Fruit fly (Drosophila melanogaster) S2 (cell line): ENCODE results near the gene Rab9D.

Experiments
- CG8478 ChIP-seq: fragments of >200 bp; optimal IDR thresholded peaks from 2 replicates; lab custom pipeline; 2018
- CTCF ChIP-seq, 2 experiments: fragments of >200 bp; optimal IDR thresholded peaks; 2 replicates each; lab custom pipeline; 2018

Rab9D gene

dm6 chrX:10588789-10589188 lies at the start of gene Rab9D:
TSS of gene Rab9D (plus strand) at chrX:10589089.
- TF ChIP-seq CTCF (optimal IDR thresholded peaks at IDR 0.05; lab: Kevin White, UChicago): no peak
- TF ChIP-seq CG8478 (lab: Kevin White, UChicago): no peak

dm6 chrX:10540463-10540862 lies 48.4 kb upstream of the Rab9D start:
- TF ChIP-seq CG8478 (lab: Kevin White, UChicago) (no peak), CTCF (optimal IDR thresholded peaks at IDR 0.05; lab: Kevin White, UChicago) (no peak)

- no peak for TF ChIP-seq CTCF (optimal IDR thresholded peaks at IDR 0.05; lab: Kevin White, UChicago)
- TF ChIP-seq CG8478 (lab: Kevin White, UChicago): no peak
Measured at dm6 chrX:10543303-10543702, 45.6 kb upstream of the Rab9D start.

DNA sequence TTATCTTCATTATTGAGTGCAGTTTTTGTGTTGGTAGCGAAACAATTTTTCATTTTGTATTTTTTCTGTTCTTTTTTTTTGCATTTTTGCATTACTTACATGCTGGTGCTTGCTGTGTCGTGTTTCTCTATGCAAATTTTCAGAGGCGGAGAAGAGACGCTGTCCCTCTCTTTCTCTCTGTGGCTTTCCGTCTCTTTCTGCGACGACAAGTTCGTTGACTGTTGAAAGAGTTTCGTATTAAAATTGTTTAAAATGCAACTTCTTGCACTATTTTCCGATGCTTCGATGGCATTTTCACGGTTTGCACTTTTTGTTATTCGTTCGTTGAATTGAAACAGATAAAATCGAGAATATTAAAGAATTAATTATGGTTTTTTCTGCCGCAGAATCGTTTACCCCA lies 44.6 kb upstream of the Rab9D start:
- no peak for TF ChIP-seq CTCF (optimal IDR thresholded peaks at IDR 0.05; lab: Kevin White, UChicago)
- no peak for TF ChIP-seq CG8478 (lab: Kevin White, UChicago)

DNA sequence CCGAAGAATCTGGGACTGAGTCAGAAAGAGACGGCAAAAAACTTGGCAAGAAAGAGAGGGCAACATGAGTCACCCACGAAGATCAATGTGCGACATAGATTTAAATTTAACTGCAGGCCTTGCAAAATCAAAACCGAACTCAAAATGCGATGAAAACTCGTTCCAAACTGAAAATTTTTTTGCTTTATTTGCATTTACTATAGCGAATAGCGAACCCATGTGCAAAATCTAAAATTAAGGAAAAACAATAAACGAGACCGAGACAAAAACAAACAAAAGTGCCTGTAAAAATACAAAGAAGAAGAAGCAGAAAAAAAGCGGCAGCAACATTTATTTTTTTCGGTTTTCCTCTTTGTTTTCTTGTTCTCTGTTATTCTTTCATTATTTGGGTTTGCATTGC lies 42.9 kb upstream of the Rab9D start:
- TF ChIP-seq CG8478 (lab: Kevin White, UChicago) (no peak), CTCF (optimal IDR thresholded peaks at IDR 0.05; lab: Kevin White, UChicago) (no peak)

DNA sequence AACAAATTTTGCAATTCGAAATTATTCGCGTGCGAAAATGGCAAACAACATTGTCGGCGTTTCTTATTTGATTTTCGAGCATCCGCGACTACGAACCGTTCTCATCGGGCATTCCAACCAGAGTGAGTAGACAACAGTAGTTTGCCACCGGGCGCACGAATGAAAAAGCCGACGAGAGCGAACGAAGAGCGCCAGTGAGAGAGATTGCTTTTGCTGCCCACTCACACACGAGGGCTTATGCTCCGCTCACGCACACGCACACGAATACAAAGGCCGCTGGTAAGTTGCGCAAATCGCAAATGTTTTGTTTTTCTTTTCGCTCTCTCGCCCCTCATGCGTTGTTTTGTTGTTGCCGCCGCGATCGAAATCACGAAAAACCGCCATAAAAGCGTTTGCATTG lies 42.3 kb upstream of the Rab9D start:
- TF ChIP-seq CG8478 (lab: Kevin White, UChicago) (peak; percentile 70), CTCF (optimal IDR thresholded peaks at IDR 0.05; lab: Kevin White, UChicago) (no peak)

- TF ChIP-seq CTCF (optimal IDR thresholded peaks at IDR 0.05; lab: Kevin White, UChicago): no peak
- TF ChIP-seq CG8478 (lab: Kevin White, UChicago): no peak
Measured at dm6 chrX:10547070-10547856, 41.6 kb upstream of the Rab9D start.

dm6 chrX:10547857-10548135 lies 41.1 kb upstream of the Rab9D start:
- TF ChIP-seq CTCF (optimal IDR thresholded peaks at IDR 0.05; lab: Kevin White, UChicago) (no peak), CG8478 (lab: Kevin White, UChicago) (no peak)

DNA sequence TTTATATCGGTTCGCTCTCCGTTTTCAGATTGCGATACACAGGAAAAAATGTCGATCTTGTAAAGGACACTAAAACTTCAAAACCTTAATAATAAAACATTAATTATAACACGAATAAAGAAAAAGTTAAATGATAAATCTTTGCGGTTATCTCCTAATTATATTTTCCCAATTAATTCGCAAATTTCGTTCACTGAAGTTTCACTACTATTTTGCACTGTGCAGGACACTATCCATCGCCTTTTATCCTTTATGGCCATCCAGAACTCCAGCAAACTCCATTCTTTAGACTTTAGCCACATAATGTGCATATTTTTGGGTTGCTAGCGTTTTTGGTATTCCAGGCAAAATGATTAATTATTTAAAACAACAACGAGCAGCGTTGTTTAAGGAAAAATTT lies 39.8 kb upstream of the Rab9D start:
- TF ChIP-seq CG8478 (lab: Kevin White, UChicago) (no peak), CTCF (optimal IDR thresholded peaks at IDR 0.05; lab: Kevin White, UChicago) (no peak)

- TF ChIP-seq CTCF (optimal IDR thresholded peaks at IDR 0.05; lab: Kevin White, UChicago): no peak
- no peak for TF ChIP-seq CG8478 (lab: Kevin White, UChicago)
Measured at dm6 chrX:10557432-10557831, 31.5 kb upstream of the Rab9D start.

DNA sequence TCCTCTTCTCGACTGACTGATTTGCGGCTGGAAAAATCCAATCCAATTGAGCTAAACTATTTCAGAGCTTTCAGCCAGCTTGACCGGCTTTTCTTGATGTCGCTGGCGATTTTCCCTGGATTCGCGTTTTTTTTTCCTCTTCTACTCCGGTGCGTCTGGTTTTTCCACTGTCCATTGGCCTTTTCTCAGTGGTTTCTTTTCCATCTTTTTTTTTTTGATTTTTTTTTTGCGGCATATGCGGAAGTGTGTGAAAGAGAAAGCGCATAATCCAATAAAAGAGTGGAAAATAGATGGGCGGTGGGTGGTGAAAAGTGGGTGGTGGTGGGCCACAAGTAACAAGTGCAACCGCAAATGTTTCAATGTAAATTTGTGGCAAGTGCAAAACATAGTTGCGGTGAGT lies 30.8 kb upstream of the Rab9D start:
- TF ChIP-seq CTCF (optimal IDR thresholded peaks at IDR 0.05; lab: Kevin White, UChicago) (no peak), CG8478 (lab: Kevin White, UChicago) (no peak)

DNA sequence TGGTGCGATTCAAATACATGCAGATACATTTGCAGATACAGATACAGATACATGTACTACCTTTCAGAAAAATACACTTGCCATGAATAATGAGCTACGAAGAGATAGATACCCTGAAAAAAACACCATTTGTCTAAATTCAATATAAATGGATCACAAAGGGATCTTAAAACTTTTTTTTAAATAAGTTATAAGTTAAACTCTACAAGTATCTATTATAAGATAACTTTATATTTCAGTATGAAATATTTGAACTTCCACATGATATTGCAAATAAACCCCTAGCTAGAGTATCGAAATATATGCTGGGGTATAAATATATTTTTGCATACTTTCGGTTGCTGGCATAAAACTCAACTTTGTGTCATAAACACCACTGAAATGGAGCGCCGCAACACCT lies 27.5 kb upstream of the Rab9D start:
- TF ChIP-seq CTCF (optimal IDR thresholded peaks at IDR 0.05; lab: Kevin White, UChicago): no peak
- TF ChIP-seq CG8478 (lab: Kevin White, UChicago): no peak

DNA sequence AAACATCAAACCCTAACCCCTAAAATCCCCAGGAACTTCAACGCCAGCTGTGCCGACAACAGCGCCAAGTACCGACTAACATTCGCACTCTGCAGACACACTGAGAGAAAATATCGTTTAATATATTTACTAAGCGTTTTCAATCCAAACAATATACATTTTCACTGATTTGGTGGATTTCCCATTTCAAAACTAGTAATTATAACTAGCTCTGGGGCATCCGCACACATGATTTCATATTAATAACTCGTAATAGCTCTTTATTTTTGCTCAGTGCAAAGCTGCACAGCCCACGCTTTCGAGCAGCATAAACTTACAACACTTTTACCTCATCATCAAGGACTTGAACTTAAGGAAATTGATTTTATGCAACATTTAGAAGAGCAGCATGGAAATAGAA lies 24.7 kb upstream of the Rab9D start:
- TF ChIP-seq CG8478 (lab: Kevin White, UChicago) (no peak), CTCF (optimal IDR thresholded peaks at IDR 0.05; lab: Kevin White, UChicago) (no peak)

- no peak for TF ChIP-seq CTCF (optimal IDR thresholded peaks at IDR 0.05; lab: Kevin White, UChicago)
- TF ChIP-seq CG8478 (lab: Kevin White, UChicago): no peak
Measured at dm6 chrX:10566491-10566890, 22.4 kb upstream of the Rab9D start, which contains the start of gene CG15296. TSS of gene CG15296 (minus strand) at chrX:10566591.

dm6 chrX:10570142-10570756 lies 18.6 kb upstream of the Rab9D start:
- TF ChIP-seq CG8478 (lab: Kevin White, UChicago): no peak
- no peak for TF ChIP-seq CTCF (optimal IDR thresholded peaks at IDR 0.05; lab: Kevin White, UChicago)

dm6 chrX:10573554-10573953 lies 15.3 kb upstream of the Rab9D start:
- TF ChIP-seq CG8478 (lab: Kevin White, UChicago): no peak
- TF ChIP-seq CTCF (optimal IDR thresholded peaks at IDR 0.05; lab: Kevin White, UChicago): no peak
